Worm (Caenorhabditis elegans): ENCODE measurements around the gene F43G6.17.

F43G6.17 gene

ce11 chrII:11835208-11835607 is 32.7 kb downstream of the F43G6.17 start, which contains the start of gene T27D12.6:
Gene T27D12.6 (plus strand): TSS chrII:11835508.
- no peak for TF ChIP-seq ztf-29 (GFP tag; IDR thresholded peaks at IDR 0.05)

DNA sequence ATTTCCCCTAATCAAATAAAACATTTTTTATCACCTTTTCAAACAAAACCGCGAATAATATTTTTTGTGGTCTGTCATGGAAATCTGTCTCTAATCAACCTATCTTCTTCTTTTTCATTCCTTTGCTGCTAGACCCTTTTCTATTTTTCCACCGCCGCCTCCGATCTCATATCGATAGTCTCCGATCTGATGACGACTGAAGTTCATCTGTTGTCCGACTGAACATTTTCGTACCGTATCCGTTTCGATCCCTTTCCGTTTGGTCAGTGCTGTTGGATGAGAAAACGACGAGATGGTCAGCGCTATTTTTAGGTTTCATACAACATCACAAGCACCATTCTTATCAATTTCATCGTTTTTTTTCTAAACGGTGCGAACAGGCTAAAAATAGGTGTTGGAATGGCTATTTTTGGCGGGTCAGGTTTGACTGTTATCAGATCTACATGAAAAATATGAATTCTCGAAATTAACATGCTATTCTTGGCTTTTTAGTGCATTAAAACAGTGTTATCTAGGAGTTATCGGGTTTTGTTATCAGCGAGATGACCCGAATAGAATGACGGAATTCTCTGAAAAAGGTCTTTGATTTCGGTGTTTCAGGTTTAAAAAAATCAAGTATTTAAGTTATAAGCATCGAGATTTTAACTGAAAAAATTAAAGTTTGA is 34.1 kb downstream of the F43G6.17 start:
- no peak for TF ChIP-seq tab-1 (GFP tag; IDR thresholded peaks at IDR 0.05)

DNA sequence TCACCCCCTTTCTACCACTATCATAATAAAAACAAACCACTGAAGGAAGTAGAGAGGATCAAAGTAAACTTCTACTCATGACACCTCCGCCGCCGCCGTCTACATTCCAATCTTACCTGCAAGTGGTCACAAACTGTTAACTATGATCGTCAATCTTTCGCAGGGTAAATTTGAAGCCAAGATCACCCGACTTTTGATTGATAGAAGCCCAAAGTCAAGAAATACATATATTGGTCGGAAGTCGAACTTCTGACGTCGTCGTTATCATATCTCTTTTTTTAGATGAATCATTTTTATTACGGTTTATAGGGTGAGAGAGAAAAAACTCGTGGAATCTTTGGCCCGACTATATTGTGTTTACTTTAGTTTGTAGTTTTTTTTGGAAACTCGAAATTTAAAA is 35.8 kb downstream of the F43G6.17 start:
- no peak for TF ChIP-seq ztf-23 (GFP tag; IDR thresholded peaks at IDR 0.05)
- no peak for TF ChIP-seq flt-1 (GFP tag; IDR thresholded peaks at IDR 0.05)
- no peak for TF ChIP-seq tab-1 (GFP tag; IDR thresholded peaks at IDR 0.05)
- TF ChIP-seq klf-2 (GFP tag; conservative IDR thresholded peaks at IDR 0.05) = no peak
- TF ChIP-seq cog-1 (tag; optimal IDR thresholded peaks at IDR 0.05) = no peak
- no peak for TF ChIP-seq ref-1 (GFP tag; conservative IDR thresholded peaks at IDR 0.05)
- TF ChIP-seq ztf-29 (GFP tag; IDR thresholded peaks at IDR 0.05) = no peak
- TF ChIP-seq T22C8.4 (GFP tag; IDR thresholded peaks at IDR 0.05) = no peak
- no peak for TF ChIP-seq med-1 (GFP tag; optimal IDR thresholded peaks at IDR 0.05; ENCODE audit: insufficient read depth)

DNA sequence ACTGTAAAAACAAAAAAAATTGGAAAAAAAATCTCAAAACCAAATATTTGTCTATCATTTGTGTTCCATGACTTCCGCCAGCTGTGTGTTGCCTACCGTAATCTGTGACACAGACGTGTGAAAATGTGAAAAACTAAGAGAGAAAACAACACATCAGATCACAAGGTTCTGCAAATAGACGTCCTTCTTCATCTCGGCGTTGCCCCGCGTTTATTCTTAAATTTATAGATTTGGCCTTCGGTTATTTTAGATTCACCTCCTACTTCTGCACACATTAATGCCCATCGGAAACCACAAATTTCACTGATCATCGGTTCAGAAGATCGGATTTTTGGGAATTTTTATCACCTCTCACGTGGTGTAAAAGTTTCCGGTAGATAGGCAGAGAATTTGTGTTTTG is 36.6 kb downstream of the F43G6.17 start:
- no peak for TF ChIP-seq med-1 (GFP tag; optimal IDR thresholded peaks at IDR 0.05; ENCODE audit: insufficient read depth)
- no peak for TF ChIP-seq ztf-29 (GFP tag; IDR thresholded peaks at IDR 0.05)
- TF ChIP-seq ref-1 (GFP tag; conservative IDR thresholded peaks at IDR 0.05) = no peak
- TF ChIP-seq klf-2 (GFP tag; conservative IDR thresholded peaks at IDR 0.05) = no peak
- TF ChIP-seq ztf-23 (GFP tag; IDR thresholded peaks at IDR 0.05) = no peak
- no peak for TF ChIP-seq tab-1 (GFP tag; IDR thresholded peaks at IDR 0.05)
- TF ChIP-seq cog-1 (tag; optimal IDR thresholded peaks at IDR 0.05) = no peak
- no peak for TF ChIP-seq T22C8.4 (GFP tag; IDR thresholded peaks at IDR 0.05)
- TF ChIP-seq flt-1 (GFP tag; IDR thresholded peaks at IDR 0.05) = no peak

DNA sequence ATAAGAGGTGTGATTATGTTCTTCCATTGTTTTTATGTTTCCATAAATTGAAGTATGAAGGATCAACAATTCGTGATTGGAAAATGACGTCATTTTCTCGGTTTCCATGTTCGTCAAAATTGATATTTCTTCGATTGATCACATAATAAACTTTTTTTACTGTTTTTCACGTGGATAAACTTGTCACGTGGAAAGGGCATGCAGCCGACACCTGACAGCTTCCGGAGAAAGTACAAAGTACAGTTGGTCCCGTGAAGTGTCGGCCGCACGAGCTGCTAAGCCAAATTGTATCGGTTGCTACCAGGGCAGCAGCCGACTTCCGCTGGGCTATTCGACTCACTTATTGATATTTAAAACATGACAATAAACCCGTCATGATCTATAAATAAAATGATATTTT is 39.1 kb downstream of the F43G6.17 start:
- TF ChIP-seq klf-2 (GFP tag; conservative IDR thresholded peaks at IDR 0.05) (no peak), tab-1 (GFP tag; IDR thresholded peaks at IDR 0.05) (no peak), flt-1 (GFP tag; IDR thresholded peaks at IDR 0.05) (no peak), cog-1 (tag; optimal IDR thresholded peaks at IDR 0.05) (no peak), ztf-23 (GFP tag; IDR thresholded peaks at IDR 0.05) (no peak), T22C8.4 (GFP tag; IDR thresholded peaks at IDR 0.05) (no peak), ztf-29 (GFP tag; IDR thresholded peaks at IDR 0.05) (no peak), ref-1 (GFP tag; conservative IDR thresholded peaks at IDR 0.05) (no peak), med-1 (GFP tag; optimal IDR thresholded peaks at IDR 0.05; ENCODE audit: insufficient read depth) (no peak)

DNA sequence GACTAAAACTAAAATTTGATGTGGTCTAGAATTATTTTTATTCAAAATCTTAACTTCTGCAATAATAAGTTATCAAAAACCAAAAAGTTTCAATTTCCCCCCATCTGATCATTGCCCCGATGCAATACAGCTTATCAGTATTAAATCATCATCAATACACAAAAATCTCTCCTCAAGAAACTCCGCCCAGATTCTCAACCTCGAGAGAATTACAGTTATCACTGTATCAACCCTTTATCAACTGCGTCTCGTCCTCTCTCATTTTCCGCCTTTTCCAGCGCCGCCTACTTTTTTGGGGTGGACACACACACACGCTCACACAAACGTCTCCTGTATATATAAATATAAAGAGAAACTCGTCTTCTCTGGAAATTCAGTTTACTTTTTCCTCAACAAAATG is 39.8 kb downstream of the F43G6.17 start, which contains the start of gene T27D12.1:
TSS of gene T27D12.1 (plus strand) at position 301 of the 400 bp plus-strand sequence.
- TF ChIP-seq med-1 (GFP tag; optimal IDR thresholded peaks at IDR 0.05; ENCODE audit: insufficient read depth) (no peak), T22C8.4 (GFP tag; IDR thresholded peaks at IDR 0.05) (no peak), flt-1 (GFP tag; IDR thresholded peaks at IDR 0.05) (no peak), ref-1 (GFP tag; conservative IDR thresholded peaks at IDR 0.05) (no peak), ztf-29 (GFP tag; IDR thresholded peaks at IDR 0.05) (no peak), cog-1 (tag; optimal IDR thresholded peaks at IDR 0.05) (no peak), ztf-23 (GFP tag; IDR thresholded peaks at IDR 0.05) (no peak), klf-2 (GFP tag; conservative IDR thresholded peaks at IDR 0.05) (no peak), tab-1 (GFP tag; IDR thresholded peaks at IDR 0.05) (no peak)

DNA sequence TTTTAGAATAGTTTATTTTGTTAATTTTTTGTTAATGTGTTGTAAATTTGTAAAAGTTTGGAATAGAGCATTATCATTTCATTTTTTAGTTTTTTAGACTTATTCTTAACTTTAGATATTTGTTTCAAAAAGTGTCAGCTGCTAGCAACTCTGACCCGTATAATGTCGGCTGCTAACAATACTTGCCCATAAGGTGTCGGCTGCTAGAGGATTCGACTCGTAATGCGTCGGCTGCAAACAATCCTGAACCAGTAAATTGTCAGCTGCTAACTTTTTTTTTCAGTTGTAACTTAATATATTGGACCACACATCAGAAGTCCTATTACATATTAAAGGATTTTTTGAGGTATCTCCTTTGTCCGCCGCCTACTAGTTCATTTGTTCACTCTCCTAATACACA is 40.2 kb downstream of the F43G6.17 start:
- TF ChIP-seq med-1 (GFP tag; optimal IDR thresholded peaks at IDR 0.05; ENCODE audit: insufficient read depth) (no peak), klf-2 (GFP tag; conservative IDR thresholded peaks at IDR 0.05) (no peak), ref-1 (GFP tag; conservative IDR thresholded peaks at IDR 0.05) (no peak), flt-1 (GFP tag; IDR thresholded peaks at IDR 0.05) (no peak), ztf-29 (GFP tag; IDR thresholded peaks at IDR 0.05) (no peak), tab-1 (GFP tag; IDR thresholded peaks at IDR 0.05) (no peak), ztf-23 (GFP tag; IDR thresholded peaks at IDR 0.05) (no peak), cog-1 (tag; optimal IDR thresholded peaks at IDR 0.05) (no peak), T22C8.4 (GFP tag; IDR thresholded peaks at IDR 0.05) (no peak)

ce11 chrII:11843441-11843840 is 40.9 kb downstream of the F43G6.17 start:
- TF ChIP-seq med-1 (GFP tag; optimal IDR thresholded peaks at IDR 0.05; ENCODE audit: insufficient read depth) = no peak
- no peak for TF ChIP-seq klf-2 (GFP tag; conservative IDR thresholded peaks at IDR 0.05)
- TF ChIP-seq cog-1 (tag; optimal IDR thresholded peaks at IDR 0.05) = no peak
- no peak for TF ChIP-seq tab-1 (GFP tag; IDR thresholded peaks at IDR 0.05)
- TF ChIP-seq ztf-29 (GFP tag; IDR thresholded peaks at IDR 0.05) = no peak
- TF ChIP-seq ztf-23 (GFP tag; IDR thresholded peaks at IDR 0.05) = no peak
- no peak for TF ChIP-seq T22C8.4 (GFP tag; IDR thresholded peaks at IDR 0.05)
- no peak for TF ChIP-seq flt-1 (GFP tag; IDR thresholded peaks at IDR 0.05)
- no peak for TF ChIP-seq ref-1 (GFP tag; conservative IDR thresholded peaks at IDR 0.05)

DNA sequence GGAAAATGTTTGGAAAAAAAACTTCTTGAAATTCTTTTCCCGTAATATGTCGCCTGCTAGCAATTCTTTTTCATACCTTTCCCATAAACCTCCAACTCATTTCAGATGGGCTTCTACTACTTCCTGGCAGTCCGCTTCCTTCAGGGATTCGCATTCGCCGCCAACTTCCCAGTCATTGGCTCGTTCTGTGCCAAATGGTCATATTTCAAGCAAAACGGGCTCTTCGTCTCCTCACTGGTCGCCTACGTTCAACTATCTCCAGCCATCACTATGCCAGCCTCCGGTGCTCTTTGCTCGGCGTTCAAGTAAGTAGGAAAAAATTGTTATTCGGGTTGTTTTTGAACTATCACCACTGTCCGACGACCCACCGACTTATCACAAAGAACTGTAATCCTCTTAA is 41.5 kb downstream of the F43G6.17 start:
- TF ChIP-seq flt-1 (GFP tag; IDR thresholded peaks at IDR 0.05) (no peak), ztf-29 (GFP tag; IDR thresholded peaks at IDR 0.05) (no peak), T22C8.4 (GFP tag; IDR thresholded peaks at IDR 0.05) (no peak), med-1 (GFP tag; optimal IDR thresholded peaks at IDR 0.05; ENCODE audit: insufficient read depth) (no peak), ref-1 (GFP tag; conservative IDR thresholded peaks at IDR 0.05) (no peak), tab-1 (GFP tag; IDR thresholded peaks at IDR 0.05) (no peak), cog-1 (tag; optimal IDR thresholded peaks at IDR 0.05) (no peak), klf-2 (GFP tag; conservative IDR thresholded peaks at IDR 0.05) (no peak), ztf-23 (GFP tag; IDR thresholded peaks at IDR 0.05) (no peak)

DNA sequence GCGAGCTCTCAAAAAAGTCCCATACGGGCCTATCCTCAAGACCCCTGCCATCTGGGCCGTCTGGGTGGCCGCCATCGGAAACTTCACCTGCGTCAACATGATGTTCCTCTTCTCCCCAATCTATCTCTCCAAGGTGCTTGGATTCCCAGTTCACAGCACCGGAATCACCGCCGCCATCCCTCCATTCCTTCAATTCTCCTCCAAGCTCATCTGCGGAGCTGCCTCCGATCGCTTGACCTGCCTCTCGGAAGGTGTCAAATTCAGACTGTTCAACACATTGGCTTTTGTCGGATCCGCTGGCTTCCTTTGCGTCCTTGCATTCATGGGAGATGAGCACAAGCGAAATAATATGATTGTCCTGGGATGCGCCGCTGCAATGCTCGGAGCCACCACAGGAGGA is 42.4 kb downstream of the F43G6.17 start:
- no peak for TF ChIP-seq ztf-29 (GFP tag; IDR thresholded peaks at IDR 0.05)
- no peak for TF ChIP-seq cog-1 (tag; optimal IDR thresholded peaks at IDR 0.05)
- TF ChIP-seq med-1 (GFP tag; optimal IDR thresholded peaks at IDR 0.05; ENCODE audit: insufficient read depth) = no peak
- TF ChIP-seq T22C8.4 (GFP tag; IDR thresholded peaks at IDR 0.05) = no peak
- no peak for TF ChIP-seq ref-1 (GFP tag; conservative IDR thresholded peaks at IDR 0.05)
